Worm (Caenorhabditis elegans) whole organism, late embryonic: ENCODE measurements around the gene srz-103.

Experiments used
- K09A11.1 ChIP-seq: sonication (generic microtip); optimal IDR thresholded peaks from 2 replicates; lab custom pipeline; 2017; ENCODE audit warnings: antibody characterized with exemption, mild to moderate bottlenecking, missing genetic modification characterization, missing compliant biosample characterization; ENCODE audit not compliant: insufficient read depth
- ama-1 ChIP-seq: fragments of 150-350 bp; optimal IDR thresholded peaks from 2 replicates; lab custom pipeline; 2014
- ceh-22 ChIP-seq: sonication (generic microtip); optimal IDR thresholded peaks from 2 replicates; lab custom pipeline; 2017; ENCODE audit warnings: missing biosample characterization, missing genetic modification characterization
- pax-1 ChIP-seq: fragments of 150-350 bp; optimal IDR thresholded peaks from 2 replicates; lab custom pipeline; 2014; ENCODE audit warnings: missing biosample characterization, missing genetic modification characterization
- pha-4 ChIP-seq: fragments of 150-350 bp; optimal IDR thresholded peaks from 2 replicates; lab custom pipeline; 2018; ENCODE audit warnings: missing biosample characterization, missing genetic modification reagents, missing genetic modification characterization
- rnt-1 ChIP-seq: sonication (generic microtip); optimal IDR thresholded peaks from 2 replicates; lab custom pipeline; 2016; ENCODE audit warnings: missing genetic modification characterization, missing compliant biosample characterization
- unc-42 ChIP-seq: sonication (generic microtip); optimal IDR thresholded peaks from 2 replicates; lab custom pipeline; 2016; ENCODE audit warnings: missing genotype, missing genetic modification characterization, missing compliant biosample characterization

ce11 chrV:16647093-16647492 lies 32.0 kb downstream of the srz-103 start, which contains the start of gene W06G6.10:
- TF ChIP-seq ama-1 (lab: Kevin White, UChicago) (no peak), rnt-1 (tag; lab: Kevin White, UChicago) (no peak), pax-1 (tag; lab: Kevin White, UChicago) (no peak), unc-42 (tag; lab: Kevin White, UChicago) (no peak), ceh-22 (tag; lab: Kevin White, UChicago) (no peak), pha-4 (tag; lab: Kevin White, UChicago) (no peak), K09A11.1 (no peak)
